Worm (Caenorhabditis elegans): ENCODE data around the gene F54D12.9.

ce11 chrII:1355480-1355879, 26.0 kb downstream of the F54D12.9 start, which contains the start of gene C13A10.1:
- no peak for TF ChIP-seq nfya-1 (tag; optimal IDR thresholded peaks at IDR 0.05)
- no peak for TF ChIP-seq che-1 (tag; optimal IDR thresholded peaks at IDR 0.05)
- TF ChIP-seq ama-1 (optimal IDR thresholded peaks at IDR 0.05) = no peak
- no peak for TF ChIP-seq odd-2 (tag; optimal IDR thresholded peaks at IDR 0.05)
